Fruit fly (Drosophila melanogaster) whole organism, embryonic: ENCODE results near the gene Mkp3.
A peak's percentile ranks its signal among the peaks of the same experiment; 100 is the strongest.

ENCODE experiments used
- Atf6 ChIP-seq: fragments of 200-800 bp; sonication (Bioruptor generic); IDR thresholded peaks from 2 replicates; pipeline ENCODE4 v1.3.6; 2022; ENCODE audit warnings: missing biosample characterization, missing genetic modification characterization
- Awh ChIP-seq: fragments of 200-800 bp; sonication (Bioruptor generic); IDR thresholded peaks from 2 replicates; pipeline ENCODE4, ENCODE4 v1.3.6; 2022; ENCODE audit warnings: missing biosample characterization, missing genetic modification characterization
- C15 ChIP-seq: fragments of 200-800 bp; sonication (Bioruptor generic); IDR thresholded peaks from 3 replicates; pipeline ENCODE4 v1.3.6; 2022; ENCODE audit warnings: missing biosample characterization, missing genetic modification characterization
- CG10654 ChIP-seq: fragments of 200-800 bp; sonication (Bioruptor generic); optimal IDR thresholded peaks from 2 replicates; lab custom pipeline; 2016; ENCODE audit warnings: missing biosample characterization, missing genetic modification characterization
- CG11398 ChIP-seq: fragments of 200-800 bp; sonication (Bioruptor generic); optimal IDR thresholded peaks from 2 replicates; lab custom pipeline; 2016; ENCODE audit warnings: missing biosample characterization, missing genetic modification characterization
- CG12391 ChIP-seq: fragments of 200-800 bp; sonication (Bioruptor generic); optimal IDR thresholded peaks from 3 replicates; lab custom pipeline; 2018; ENCODE audit warnings: missing biosample characterization, mild to moderate bottlenecking, missing genetic modification characterization, moderate library complexity
- CG13775 ChIP-seq: fragments of 200-800 bp; sonication (Bioruptor generic); optimal IDR thresholded peaks from 3 replicates; lab custom pipeline; 2017; ENCODE audit warnings: missing biosample characterization, mild to moderate bottlenecking, missing genetic modification characterization
- CG15514 ChIP-seq: fragments of 200-800 bp; sonication (Bioruptor generic); optimal IDR thresholded peaks from 3 replicates; lab custom pipeline; 2017; ENCODE audit warnings: missing biosample characterization, missing genetic modification characterization, mild to moderate bottlenecking, moderate library complexity, missing genetic modification reagents
- CG17802 ChIP-seq: fragments of 200-800 bp; sonication (Bioruptor generic); optimal IDR thresholded peaks from 2 replicates; lab custom pipeline; 2018; ENCODE audit warnings: missing biosample characterization, mild to moderate bottlenecking, missing genetic modification characterization, moderate library complexity
- CG1832 ChIP-seq: fragments of 200-800 bp; sonication (Bioruptor generic); optimal IDR thresholded peaks from 2 replicates; lab custom pipeline; 2017; ENCODE audit warnings: missing biosample characterization, mild to moderate bottlenecking, missing genetic modification characterization, inconsistent platforms
- CG18619 ChIP-seq: fragments of 200-800 bp; sonication (Bioruptor generic); optimal IDR thresholded peaks from 3 replicates; lab custom pipeline; 2017; ENCODE audit warnings: missing biosample characterization, mild to moderate bottlenecking, missing genetic modification characterization
- CG3065 ChIP-seq: fragments of 200-800 bp; sonication (Bioruptor generic); optimal IDR thresholded peaks from 2 replicates; lab custom pipeline; 2016; ENCODE audit warnings: missing biosample characterization, missing genetic modification characterization
- CG32767 ChIP-seq: fragments of 200-800 bp; sonication (Bioruptor generic); IDR thresholded peaks from 2 replicates; pipeline ENCODE4 v1.3.6; 2022; ENCODE audit warnings: missing biosample characterization, missing genetic modification characterization
- CG4360 ChIP-seq: fragments of 200-800 bp; sonication (Bioruptor generic); IDR thresholded peaks from 2 replicates; pipeline ENCODE4 v1.3.6; 2022; ENCODE audit warnings: missing biosample characterization, missing genetic modification characterization
- CG6683 ChIP-seq: fragments of 200-800 bp; sonication (Bioruptor generic); optimal IDR thresholded peaks from 2 replicates; lab custom pipeline; 2017; ENCODE audit warnings: missing biosample characterization, mild to moderate bottlenecking, missing genetic modification characterization, missing genetic modification reagents
- CG6813 ChIP-seq: fragments of 200-800 bp; sonication (Bioruptor generic); optimal IDR thresholded peaks from 2 replicates; lab custom pipeline; 2017; ENCODE audit warnings: missing biosample characterization, missing genetic modification characterization, mild to moderate bottlenecking, moderate library complexity, missing genetic modification reagents
- CG7786 ChIP-seq: fragments of 200-800 bp; sonication (Bioruptor generic); optimal IDR thresholded peaks from 2 replicates; lab custom pipeline; 2016; ENCODE audit warnings: missing biosample characterization, missing genetic modification characterization
- CG7928 ChIP-seq: fragments of 200-800 bp; sonication (Bioruptor generic); optimal IDR thresholded peaks from 2 replicates; lab custom pipeline; 2017; ENCODE audit warnings: missing biosample characterization, mild to moderate bottlenecking, missing genetic modification characterization
- CG8478 ChIP-seq: fragments of >200 bp; optimal IDR thresholded peaks from 2 replicates; lab custom pipeline; 2018
- CG9876 ChIP-seq: fragments of 200-800 bp; sonication (Bioruptor generic); optimal IDR thresholded peaks from 2 replicates; lab custom pipeline; 2016; ENCODE audit warnings: missing biosample characterization, missing genetic modification characterization
- CkIIα-i1 ChIP-seq: fragments of 200-800 bp; sonication (Bioruptor generic); IDR thresholded peaks from 2 replicates; pipeline ENCODE4 v1.3.6; 2022; ENCODE audit warnings: missing biosample characterization, missing genetic modification characterization
- CrebB ChIP-seq: fragments of 200-800 bp; sonication (Bioruptor generic); optimal IDR thresholded peaks from 3 replicates; lab custom pipeline; 2018; ENCODE audit warnings: missing biosample characterization, mild to moderate bottlenecking, missing genetic modification characterization
- HHEX ChIP-seq: fragments of 200-800 bp; sonication (Bioruptor generic); optimal IDR thresholded peaks from 3 replicates; lab custom pipeline; 2017; ENCODE audit warnings: missing biosample characterization, mild to moderate bottlenecking, missing genetic modification characterization, missing genetic modification reagents
- Hey ChIP-seq: fragments of 200-800 bp; sonication (Bioruptor generic); optimal IDR thresholded peaks from 3 replicates; lab custom pipeline; 2018; ENCODE audit warnings: missing biosample characterization, mild to moderate bottlenecking, missing genetic modification characterization
- Jarid2 ChIP-seq: fragments of 200-800 bp; sonication (Bioruptor generic); optimal IDR thresholded peaks from 3 replicates; lab custom pipeline; 2017; ENCODE audit warnings: mild to moderate bottlenecking, missing biosample characterization, missing genetic modification reagents, missing genetic modification characterization
- Mad ChIP-seq: fragments of 200-800 bp; sonication (Bioruptor generic); optimal IDR thresholded peaks from 2 replicates; lab custom pipeline; 2016; ENCODE audit warnings: missing biosample characterization, missing genetic modification characterization
- Oaz ChIP-seq: fragments of 200-800 bp; sonication (Bioruptor generic); IDR thresholded peaks from 2 replicates; pipeline ENCODE4 v1.3.6; 2022; ENCODE audit warnings: missing biosample characterization, missing genetic modification characterization
- PHDP ChIP-seq: fragments of 200-800 bp; sonication (Bioruptor generic); optimal IDR thresholded peaks from 3 replicates; lab custom pipeline; 2018; ENCODE audit warnings: missing biosample characterization, mild to moderate bottlenecking, missing genetic modification characterization, moderate library complexity
- Six4 ChIP-seq: fragments of 200-800 bp; sonication (Bioruptor generic); optimal IDR thresholded peaks from 2 replicates; lab custom pipeline; 2016; ENCODE audit warnings: missing biosample characterization, missing genetic modification characterization
- ac ChIP-seq: fragments of 200-800 bp; sonication (Bioruptor generic); optimal IDR thresholded peaks from 3 replicates; lab custom pipeline; 2017; ENCODE audit warnings: missing biosample characterization, mild to moderate bottlenecking, missing genetic modification characterization
- bbx ChIP-seq: fragments of 200-800 bp; sonication (Bioruptor generic); IDR thresholded peaks from 2 replicates; pipeline ENCODE4 v1.3.6; 2022; ENCODE audit warnings: missing biosample characterization, missing genetic modification characterization; ENCODE audit not compliant: partially characterized antibody
- caup ChIP-seq: fragments of 200-800 bp; sonication (Bioruptor generic); optimal IDR thresholded peaks from 3 replicates; lab custom pipeline; 2017; ENCODE audit warnings: missing biosample characterization, mild to moderate bottlenecking, missing genetic modification characterization, moderate library complexity; ENCODE audit not compliant: severe bottlenecking
- chif ChIP-seq, 2 experiments: fragments of 200-800 bp; sonication (Bioruptor generic); optimal IDR thresholded peaks; 3 replicates each; lab custom pipeline; 2016; ENCODE audit warnings: missing biosample characterization in 2 of 2, missing genetic modification characterization in 2 of 2
- chinmo ChIP-seq: fragments of 200-800 bp; sonication (Bioruptor generic); IDR thresholded peaks from 4 replicates; pipeline ENCODE4 v1.3.6; 2022; ENCODE audit warnings: missing biosample characterization, missing genetic modification characterization; ENCODE audit not compliant: partially characterized antibody
- chm ChIP-seq: fragments of 200-800 bp; sonication (Bioruptor generic); IDR thresholded peaks from 2 replicates; pipeline ENCODE4 v1.3.6; 2022; ENCODE audit warnings: missing biosample characterization, missing genetic modification characterization
- crol ChIP-seq: fragments of 200-800 bp; sonication (Bioruptor generic); IDR thresholded peaks from 2 replicates; pipeline ENCODE4 v1.3.6; 2022; ENCODE audit warnings: missing biosample characterization, missing genetic modification characterization
- ems ChIP-seq: fragments of 200-800 bp; sonication (Bioruptor generic); optimal IDR thresholded peaks from 3 replicates; lab custom pipeline; 2016; ENCODE audit warnings: missing biosample characterization, missing genetic modification characterization
- en ChIP-seq: fragments of 200-800 bp; sonication (Bioruptor generic); optimal IDR thresholded peaks from 2 replicates; lab custom pipeline; 2016; ENCODE audit warnings: missing biosample characterization, missing genetic modification characterization
- ewg ChIP-seq: fragments of 200-800 bp; sonication (Bioruptor generic); optimal IDR thresholded peaks from 3 replicates; lab custom pipeline; 2017; ENCODE audit warnings: mild to moderate bottlenecking, missing biosample characterization, missing genetic modification reagents, missing genetic modification characterization
- exex ChIP-seq: fragments of 200-800 bp; sonication (Bioruptor generic); optimal IDR thresholded peaks from 4 replicates; lab custom pipeline; 2018; ENCODE audit warnings: missing biosample characterization, mild to moderate bottlenecking, missing genetic modification characterization, moderate library complexity
- lov ChIP-seq, 2 experiments: fragments of 200-800 bp in 1 of 2; fragments of >200 bp in 1 of 2; sonication (Bioruptor generic) in 1 of 2; IDR thresholded peaks in 1 of 2; optimal IDR thresholded peaks in 1 of 2; 2 replicates in 1 of 2; 3 replicates in 1 of 2; pipeline versions ENCODE4 v1.3.6 to Lab custom; 2017 to 2022; ENCODE audit warnings: missing biosample characterization in 1 of 2, missing genetic modification characterization in 1 of 2
- nerfin-2 ChIP-seq: fragments of 200-800 bp; sonication (Bioruptor generic); IDR thresholded peaks from 2 replicates; pipeline ENCODE4 v1.3.6; 2022; ENCODE audit warnings: missing biosample characterization, missing genetic modification characterization; ENCODE audit not compliant: partially characterized antibody
- oc ChIP-seq: fragments of 200-800 bp; sonication (Bioruptor generic); optimal IDR thresholded peaks from 2 replicates; lab custom pipeline; 2018; ENCODE audit warnings: missing biosample characterization, mild to moderate bottlenecking, missing genetic modification characterization, moderate library complexity
- rib ChIP-seq: fragments of 200-800 bp; sonication (Bioruptor generic); IDR thresholded peaks from 2 replicates; pipeline ENCODE4 v1.3.6; 2022; ENCODE audit warnings: missing biosample characterization, missing genetic modification characterization
- ro ChIP-seq: fragments of 200-800 bp; sonication (Bioruptor generic); IDR thresholded peaks from 2 replicates; pipeline ENCODE4 v1.3.6; 2022; ENCODE audit warnings: missing biosample characterization, missing genetic modification characterization
- row ChIP-seq: fragments of 200-800 bp; sonication (Bioruptor generic); IDR thresholded peaks from 3 replicates; pipeline ENCODE4 v1.3.6; 2022; ENCODE audit warnings: missing biosample characterization, missing genetic modification characterization
- sim ChIP-seq: fragments of 200-800 bp; sonication (Bioruptor generic); IDR thresholded peaks from 2 replicates; pipeline ENCODE4 v1.3.6; 2022; ENCODE audit warnings: missing biosample characterization, missing genetic modification characterization
- slp2 ChIP-seq: fragments of 200-800 bp; sonication (Bioruptor generic); optimal IDR thresholded peaks from 2 replicates; lab custom pipeline; 2016; ENCODE audit warnings: missing biosample characterization, missing genetic modification characterization
- vnd ChIP-seq: fragments of 200-800 bp; sonication (Bioruptor generic); IDR thresholded peaks from 3 replicates; pipeline ENCODE4 v1.3.6; 2022; ENCODE audit warnings: missing biosample characterization, missing genetic modification characterization; ENCODE audit not compliant: partially characterized antibody
- zen ChIP-seq: fragments of 200-800 bp; sonication (Bioruptor generic); optimal IDR thresholded peaks from 3 replicates; lab custom pipeline; 2018; ENCODE audit warnings: missing biosample characterization, mild to moderate bottlenecking, missing genetic modification characterization, moderate library complexity

Gene Mkp3

DNA sequence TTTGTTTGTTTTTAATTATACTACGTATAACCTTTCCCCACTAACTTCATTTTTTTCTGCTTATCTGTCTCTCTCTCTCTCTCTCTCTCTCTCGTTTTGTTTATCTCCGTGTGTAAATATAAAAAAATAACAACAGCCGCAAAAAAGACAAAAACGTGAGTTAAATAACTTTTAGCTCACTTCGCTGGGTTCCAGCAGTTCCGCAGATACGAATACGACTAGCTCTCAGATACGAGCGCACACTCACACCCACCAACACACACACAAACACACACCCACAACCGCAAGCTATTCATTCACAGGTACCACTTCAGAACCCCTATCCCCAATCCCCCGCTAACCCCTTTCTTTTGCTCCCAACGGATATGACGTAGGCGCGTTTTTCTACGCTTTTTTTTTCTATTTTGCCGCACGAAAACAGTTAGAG lies 14.0 kb downstream of the Mkp3 start (continued):
- TF ChIP-seq chinmo (GFP tag; lab: Robert Waterston, UW), result 0 out of 4 replicates have a peak, but pooled peaks have one; percentile 60
- no peak for TF ChIP-seq Jarid2
- no peak for TF ChIP-seq ems
- no peak for TF ChIP-seq CG4360 (GFP tag; lab: Robert Waterston, UW)
- TF ChIP-seq en (GFP tag; lab: Kevin White, UChicago), result no peak
- TF ChIP-seq CG9876 (GFP tag; lab: Kevin White, UChicago), result no peak
- no peak for TF ChIP-seq Atf6
- no peak for TF ChIP-seq Mad
- TF ChIP-seq sim (GFP tag; lab: Robert Waterston, UW), result no peak
- TF ChIP-seq HHEX (GFP tag; lab: Kevin White, UChicago), result peak; percentile 23
- no peak for TF ChIP-seq Oaz (GFP tag; lab: Robert Waterston, UW)
- TF ChIP-seq Awh, result 0 out of 2 replicates have a peak, but pooled peaks have one; percentile 42
- peak; percentile 38 for TF ChIP-seq CG15514 (GFP tag; lab: Kevin White, UChicago)
- no peak for TF ChIP-seq chm
- TF ChIP-seq Hey (tag; lab: Kevin White, UChicago), result no peak
- TF ChIP-seq CG17802 (tag; lab: Kevin White, UChicago), result no peak
- no peak for TF ChIP-seq row (GFP tag; lab: Robert Waterston, UW)
- TF ChIP-seq lov (optimal IDR thresholded peaks at IDR 0.05; lab: Kevin White, UChicago), result no peak
- no peak for TF ChIP-seq lov (GFP tag; IDR thresholded peaks at IDR 0.05; lab: Robert Waterston, UW)
- TF ChIP-seq bbx (GFP tag; lab: Robert Waterston, UW), result no peak
- TF ChIP-seq ac (GFP tag; lab: Kevin White, UChicago), result no peak
- TF ChIP-seq C15 (GFP tag; lab: Robert Waterston, UW), result no peak
- TF ChIP-seq CkIIα-i1 (GFP tag; lab: Robert Waterston, UW), result no peak
- TF ChIP-seq CG8478 (lab: Kevin White, UChicago), result no peak
- TF ChIP-seq CG7928 (GFP tag; lab: Kevin White, UChicago), result no peak
- no peak for TF ChIP-seq CG13775 (GFP tag; lab: Kevin White, UChicago)
- TF ChIP-seq CG18619 (GFP tag; lab: Kevin White, UChicago), result peak; percentile 0
- peak; percentile 67; the same call in 1 of the 2 replicates for TF ChIP-seq rib
- no peak for TF ChIP-seq chif (GFP tag; optimal IDR thresholded peaks at IDR 0.05; lab: Kevin White, UChicago)
- peak; percentile 1 for TF ChIP-seq PHDP (tag; lab: Kevin White, UChicago)
- no peak for TF ChIP-seq CG7786 (GFP tag; lab: Kevin White, UChicago)
- no peak for TF ChIP-seq Six4 (GFP tag; lab: Kevin White, UChicago)
- TF ChIP-seq nerfin-2, result no peak
- TF ChIP-seq CG12391 (tag; lab: Kevin White, UChicago), result no peak
- TF ChIP-seq vnd (GFP tag; lab: Robert Waterston, UW), result no peak
- TF ChIP-seq CG11398, result no peak
- TF ChIP-seq exex (tag; lab: Kevin White, UChicago), result peak; percentile 58
- TF ChIP-seq crol (GFP tag; lab: Robert Waterston, UW), result peak; percentile 90
- no peak for TF ChIP-seq ro (GFP tag; lab: Robert Waterston, UW)
- peak; percentile 35 for TF ChIP-seq CrebB (tag; lab: Kevin White, UChicago)
- no peak for TF ChIP-seq CG32767 (GFP tag; lab: Robert Waterston, UW)
- no peak for TF ChIP-seq ewg (GFP tag; lab: Kevin White, UChicago)
- TF ChIP-seq caup (GFP tag; lab: Kevin White, UChicago), result peak; percentile 65
- TF ChIP-seq CG1832 (GFP tag; lab: Kevin White, UChicago), result no peak
- no peak for TF ChIP-seq zen (tag; lab: Kevin White, UChicago)
- TF ChIP-seq CG6683 (GFP tag; lab: Kevin White, UChicago), result no peak
- no peak for TF ChIP-seq CG10654
- no peak for TF ChIP-seq oc
- TF ChIP-seq CG3065 (GFP tag; lab: Kevin White, UChicago), result no peak
- peak; percentile 43 for TF ChIP-seq CG6813 (GFP tag; lab: Kevin White, UChicago)
- no peak for TF ChIP-seq slp2 (GFP tag; lab: Kevin White, UChicago)
